Worm (Caenorhabditis elegans) whole organism, young adult: ENCODE measurements around the gene rfth-1.

Experiments
- C06A6.2 ChIP-seq: fragments of 200-800 bp; sonication (Bioruptor generic); conservative IDR thresholded peaks from 2 replicates; pipeline ENCODE4 v1.3.6; 2022; ENCODE audit warnings: missing genetic modification characterization, missing compliant biosample characterization
- F10E7.11 ChIP-seq: sonication (generic microtip); optimal IDR thresholded peaks from 2 replicates; lab custom pipeline; 2017; ENCODE audit warnings: mild to moderate bottlenecking, missing genetic modification characterization, moderate library complexity, missing compliant biosample characterization
- F23B12.7 ChIP-seq: sonication (generic microtip); optimal IDR thresholded peaks from 2 replicates; lab custom pipeline; 2017; ENCODE audit warnings: missing genetic modification characterization, mild to moderate bottlenecking, missing compliant biosample characterization, antibody characterized with exemption, moderate library complexity; ENCODE audit not compliant: insufficient read depth
- Y53F4B.3 ChIP-seq: fragments of 200-800 bp; sonication (Bioruptor generic); IDR thresholded peaks from 2 replicates; pipeline ENCODE4 v1.3.6; 2022; ENCODE audit warnings: missing genetic modification reagents, missing genetic modification characterization, missing compliant biosample characterization
- Y56A3A.18 ChIP-seq: fragments of 200-800 bp; sonication (Bioruptor generic); IDR thresholded peaks from 2 replicates; pipeline ENCODE4 v1.3.6; 2022; ENCODE audit warnings: missing genetic modification reagents, missing genetic modification characterization, missing compliant biosample characterization
- Y67H2A.10 ChIP-seq: fragments of 200-800 bp; sonication (Bioruptor generic); conservative IDR thresholded peaks from 2 replicates; pipeline ENCODE4 v1.3.6; 2022; ENCODE audit warnings: missing genetic modification reagents, missing genetic modification characterization, missing compliant biosample characterization
- ZK185.1 ChIP-seq: sonication (generic microtip); optimal IDR thresholded peaks from 2 replicates; lab custom pipeline; 2016; ENCODE audit warnings: mild to moderate bottlenecking, missing genetic modification characterization, missing compliant biosample characterization; ENCODE audit not compliant: poor library complexity, severe bottlenecking
- ccch-3 ChIP-seq: fragments of 200-800 bp; sonication (Bioruptor generic); optimal IDR thresholded peaks from 2 replicates; lab custom pipeline; 2018; ENCODE audit warnings: mild to moderate bottlenecking, missing genetic modification characterization, missing compliant biosample characterization
- ceh-58 ChIP-seq: fragments of 200-800 bp; sonication (Bioruptor generic); IDR thresholded peaks from 2 replicates; pipeline ENCODE4 v1.3.6; 2022; ENCODE audit warnings: missing genetic modification characterization, missing compliant biosample characterization
- chd-7 ChIP-seq: sonication (generic microtip); optimal IDR thresholded peaks from 2 replicates; lab custom pipeline; 2016; ENCODE audit warnings: mild to moderate bottlenecking, missing genetic modification characterization, moderate library complexity, missing compliant biosample characterization
- die-1 ChIP-seq: sonication (generic microtip); optimal IDR thresholded peaks from 2 replicates; lab custom pipeline; 2016; ENCODE audit warnings: missing genotype, mild to moderate bottlenecking, missing genetic modification characterization, missing compliant biosample characterization
- dpff-1 ChIP-seq: sonication (generic microtip); optimal IDR thresholded peaks from 2 replicates; lab custom pipeline; 2017; ENCODE audit warnings: mild to moderate bottlenecking, missing genetic modification characterization, missing compliant biosample characterization
- egl-18 ChIP-seq: fragments of 200-800 bp; sonication (Bioruptor generic); IDR thresholded peaks from 2 replicates; pipeline ENCODE4 v1.3.6; 2022; ENCODE audit warnings: missing genetic modification reagents, missing genetic modification characterization, missing compliant biosample characterization
- egl-44 ChIP-seq: fragments of 200-800 bp; sonication (Bioruptor generic); IDR thresholded peaks from 2 replicates; pipeline ENCODE4 v1.3.6; 2022; ENCODE audit warnings: missing genetic modification reagents, missing genetic modification characterization, missing compliant biosample characterization
- ets-4 ChIP-seq: fragments of 200-800 bp; sonication (Bioruptor generic); optimal IDR thresholded peaks from 2 replicates; lab custom pipeline; 2018; ENCODE audit warnings: mild to moderate bottlenecking, missing genetic modification characterization, missing compliant biosample characterization
- fkh-3 ChIP-seq: sonication (generic microtip); optimal IDR thresholded peaks from 2 replicates; lab custom pipeline; 2016; ENCODE audit warnings: mild to moderate bottlenecking, missing genetic modification characterization, missing compliant biosample characterization
- hlh-26 ChIP-seq: fragments of 200-800 bp; sonication (Bioruptor generic); conservative IDR thresholded peaks from 2 replicates; pipeline ENCODE4 v1.3.6; 2022; ENCODE audit warnings: missing genetic modification reagents, missing genetic modification characterization, missing compliant biosample characterization
- hmg-1.2 ChIP-seq: fragments of 200-800 bp; sonication (Bioruptor generic); IDR thresholded peaks from 2 replicates; pipeline ENCODE4 v1.3.6; 2022; ENCODE audit warnings: missing genetic modification reagents, missing genetic modification characterization, missing compliant biosample characterization
- hsf-1 ChIP-seq: fragments of 200-800 bp; sonication (Bioruptor generic); IDR thresholded peaks from 2 replicates; pipeline ENCODE4 v1.3.6; 2022; ENCODE audit warnings: missing genetic modification reagents, missing genetic modification characterization, missing compliant biosample characterization
- let-607 ChIP-seq, 2 experiments: fragments of 200-800 bp in 1 of 2; sonication (Bioruptor generic) in 1 of 2; sonication (generic microtip) in 1 of 2; optimal IDR thresholded peaks; 2 replicates each; lab custom pipeline; 2016 to 2018; ENCODE audit warnings: mild to moderate bottlenecking in 2 of 2, missing compliant biosample characterization in 2 of 2, missing genetic modification characterization in 2 of 2, moderate library complexity in 2 of 2, missing genotype in 1 of 2
- lin-26 ChIP-seq: fragments of 200-800 bp; sonication (Bioruptor generic); IDR thresholded peaks from 2 replicates; pipeline ENCODE4 v1.3.6; 2022; ENCODE audit warnings: missing genetic modification reagents, missing genetic modification characterization, missing compliant biosample characterization
- lsy-27 ChIP-seq: sonication (generic microtip); optimal IDR thresholded peaks from 2 replicates; lab custom pipeline; 2017; ENCODE audit warnings: missing genetic modification characterization, mild to moderate bottlenecking, missing compliant biosample characterization, antibody characterized with exemption, missing genotype, borderline replicate concordance; ENCODE audit not compliant: insufficient read depth
- madf-10 ChIP-seq: sonication (generic microtip); optimal IDR thresholded peaks from 2 replicates; lab custom pipeline; 2016; ENCODE audit warnings: mild to moderate bottlenecking, missing genetic modification characterization, missing compliant biosample characterization
- madf-3 ChIP-seq: fragments of 200-800 bp; sonication (Bioruptor generic); IDR thresholded peaks from 2 replicates; pipeline ENCODE4 v1.3.6; 2022; ENCODE audit warnings: missing genetic modification reagents, missing genetic modification characterization, missing compliant biosample characterization
- madf-8 ChIP-seq: fragments of 200-800 bp; sonication (Bioruptor generic); conservative IDR thresholded peaks from 2 replicates; pipeline ENCODE4 v1.3.6; 2022; ENCODE audit warnings: missing genetic modification reagents, missing genetic modification characterization, missing compliant biosample characterization
- mxl-1 ChIP-seq: sonication (generic microtip); optimal IDR thresholded peaks from 2 replicates; lab custom pipeline; 2016; ENCODE audit warnings: missing genetic modification characterization, missing compliant biosample characterization
- nfyb-1 ChIP-seq: fragments of 200-800 bp; sonication (Bioruptor generic); IDR thresholded peaks from 2 replicates; pipeline ENCODE4 v1.3.6; 2022; ENCODE audit warnings: missing genetic modification reagents, missing genetic modification characterization, missing compliant biosample characterization
- nhr-120 ChIP-seq: fragments of 200-800 bp; sonication (Bioruptor generic); IDR thresholded peaks from 2 replicates; pipeline ENCODE4 v1.3.6; 2022; ENCODE audit warnings: missing genetic modification characterization, missing compliant biosample characterization
- nhr-179 ChIP-seq: sonication (generic microtip); optimal IDR thresholded peaks from 2 replicates; lab custom pipeline; 2016; ENCODE audit warnings: mild to moderate bottlenecking, missing genetic modification characterization, missing compliant biosample characterization
- nhr-27 ChIP-seq: fragments of 200-800 bp; sonication (Bioruptor generic); optimal IDR thresholded peaks from 2 replicates; lab custom pipeline; 2018; ENCODE audit warnings: mild to moderate bottlenecking, missing genetic modification characterization, moderate library complexity, missing compliant biosample characterization
- nhr-80 ChIP-seq: sonication (generic microtip); optimal IDR thresholded peaks from 2 replicates; lab custom pipeline; 2016; ENCODE audit warnings: missing genetic modification characterization, missing compliant biosample characterization
- pbrm-1 ChIP-seq: fragments of 200-800 bp; sonication (Bioruptor generic); IDR thresholded peaks from 2 replicates; pipeline ENCODE4 v1.3.6; 2022; ENCODE audit warnings: missing genetic modification reagents, missing genetic modification characterization, missing compliant biosample characterization
- pha-4 ChIP-seq: fragments of 150-350 bp; sonication (generic microtip); optimal IDR thresholded peaks from 2 replicates; lab custom pipeline; 2014; ENCODE audit warnings: missing biosample characterization, missing genetic modification reagents, missing genetic modification characterization
- rcor-1 ChIP-seq: fragments of 200-800 bp; sonication (Bioruptor generic); IDR thresholded peaks from 2 replicates; pipeline ENCODE4 v1.3.6; 2022; ENCODE audit warnings: missing genetic modification reagents, missing genetic modification characterization, missing compliant biosample characterization
- rec-8 ChIP-seq, 2 experiments: sonication (generic microtip); optimal IDR thresholded peaks; 2 replicates each; lab custom pipeline; 2016; ENCODE audit warnings: mild to moderate bottlenecking in 2 of 2, missing genetic modification characterization in 2 of 2, missing genetic modification reagents in 2 of 2, missing genotype in 2 of 2, missing biosample characterization in 1 of 2, missing compliant biosample characterization in 1 of 2, moderate library complexity in 1 of 2
- rpc-1 ChIP-seq, 2 experiments: fragments of 150-350 bp in 1 of 2; sonication (generic microtip) in 1 of 2; optimal IDR thresholded peaks; 2 replicates each; lab custom pipeline; 2014 to 2018; ENCODE audit warnings: missing biosample characterization in 1 of 2, missing genetic modification characterization in 1 of 2, missing genetic modification reagents in 1 of 2, missing genotype in 1 of 2
- snpc-1.3 ChIP-seq: sonication (generic microtip); optimal IDR thresholded peaks from 2 replicates; lab custom pipeline; 2017; ENCODE audit warnings: missing genetic modification characterization, mild to moderate bottlenecking, missing compliant biosample characterization, antibody characterized with exemption, moderate library complexity, missing genotype, missing genetic modification reagents; ENCODE audit not compliant: insufficient read depth
- snpc-4 ChIP-seq, 5 experiments: fragments of 150-350 bp in 1 of 5; sonication (generic microtip) in 4 of 5; optimal IDR thresholded peaks; 2 replicates each; lab custom pipeline; 2014 to 2018; ENCODE audit warnings: missing genetic modification characterization in 5 of 5, missing biosample characterization in 3 of 5, antibody characterized with exemption in 2 of 5, mild to moderate bottlenecking in 2 of 5, missing compliant biosample characterization in 2 of 5, missing genotype in 2 of 5, moderate library complexity in 2 of 5, missing genetic modification reagents in 1 of 5
- tbp1 ChIP-seq: fragments of 200-800 bp; sonication (Bioruptor generic); optimal IDR thresholded peaks from 2 replicates; lab custom pipeline; 2018; ENCODE audit warnings: mild to moderate bottlenecking, missing genetic modification characterization, missing compliant biosample characterization
- unc-130 ChIP-seq: sonication (generic microtip); optimal IDR thresholded peaks from 2 replicates; lab custom pipeline; 2016; ENCODE audit warnings: missing genetic modification reagents, missing genetic modification characterization, missing compliant biosample characterization
- xnd-1 ChIP-seq: sonication (generic microtip); optimal IDR thresholded peaks from 2 replicates; lab custom pipeline; 2016; ENCODE audit warnings: missing genotype, missing genetic modification reagents, missing genetic modification characterization, missing compliant biosample characterization
- ztf-18 ChIP-seq: sonication (generic microtip); optimal IDR thresholded peaks from 2 replicates; lab custom pipeline; 2016; ENCODE audit warnings: missing genotype, mild to moderate bottlenecking, missing genetic modification characterization, missing compliant biosample characterization
- ztf-26 ChIP-seq: sonication (generic microtip); optimal IDR thresholded peaks from 2 replicates; lab custom pipeline; 2017; ENCODE audit warnings: missing genetic modification characterization, missing compliant biosample characterization
- ztf-3 ChIP-seq: fragments of 200-800 bp; sonication (Bioruptor generic); optimal IDR thresholded peaks from 2 replicates; lab custom pipeline; 2018; ENCODE audit warnings: mild to moderate bottlenecking, missing genetic modification characterization, missing compliant biosample characterization
- ztf-6 ChIP-seq: fragments of 200-800 bp; sonication (Bioruptor generic); IDR thresholded peaks from 2 replicates; pipeline ENCODE4 v1.3.6; 2022; ENCODE audit warnings: missing genetic modification reagents, missing genetic modification characterization, missing compliant biosample characterization

Gene rfth-1

ce11 chrIV:4468046-4468727, 42.9 kb downstream of the rfth-1 start:
- TF ChIP-seq let-607 (tag; optimal IDR thresholded peaks at IDR 0.05; lab: Kevin White, UChicago) (peak; percentile 7 to 43), mxl-1 (tag; lab: Kevin White, UChicago) (no peak), dpff-1 (tag; lab: Kevin White, UChicago) (peak; percentile 62), nhr-80 (tag; lab: Kevin White, UChicago) (no peak), ztf-18 (tag; lab: Kevin White, UChicago) (peak; percentile 36), rcor-1 (GFP tag; lab: Robert Waterston, UW) (peak; percentile 12; the same call in 1 of the 2 replicates), die-1 (peak; percentile 1), rec-8 (tag; optimal IDR thresholded peaks at IDR 0.05; lab: Kevin White, UChicago) (peak; percentile 27 to 60), Y67H2A.10 (GFP tag; lab: Robert Waterston, UW) (no peak), ztf-6 (GFP tag; lab: Robert Waterston, UW) (no peak; the same call in 1 of the 2 replicates), rpc-1 (optimal IDR thresholded peaks at IDR 0.05; lab: Kevin White, UChicago) (no peak), rpc-1 (tag; optimal IDR thresholded peaks at IDR 0.05; lab: Kevin White, UChicago) (no peak), nhr-120 (GFP tag; lab: Robert Waterston, UW) (no peak; the same call in 1 of the 2 replicates), unc-130 (GFP tag; lab: Kevin White, UChicago) (no peak), xnd-1 (tag; lab: Kevin White, UChicago) (peak; percentile 67), hlh-26 (no peak), ets-4 (GFP tag; lab: Kevin White, UChicago) (peak; percentile 42), F10E7.11 (tag; lab: Kevin White, UChicago) (no peak), egl-18 (GFP tag; lab: Robert Waterston, UW) (no peak), madf-10 (tag; lab: Kevin White, UChicago) (peak; percentile 34), nhr-179 (tag; lab: Kevin White, UChicago) (no peak), fkh-3 (no peak), tbp1 (GFP tag; lab: Kevin White, UChicago) (peak; percentile 60), C06A6.2 (0 out of 2 replicates have a peak, but pooled peaks have one; percentile 21), chd-7 (peak; percentile 69), hmg-1.2 (GFP tag; lab: Robert Waterston, UW) (peak; percentile 14; the same call in 1 of the 2 replicates), ceh-58 (GFP tag; lab: Robert Waterston, UW) (no peak), snpc-1.3 (no peak), pha-4 (tag; lab: Kevin White, UChicago) (peak; percentile 70), F23B12.7 (tag; lab: Kevin White, UChicago) (no peak), ccch-3 (GFP tag; lab: Kevin White, UChicago) (no peak), lin-26 (GFP tag; lab: Robert Waterston, UW) (no peak; the same call in 1 of the 2 replicates), egl-44 (GFP tag; lab: Robert Waterston, UW) (no peak), pbrm-1 (no peak; the same call in 1 of the 2 replicates), Y53F4B.3 (GFP tag; lab: Robert Waterston, UW) (no peak), madf-3 (GFP tag; lab: Robert Waterston, UW) (peak; percentile 63; the same call in 1 of the 2 replicates), Y56A3A.18 (GFP tag; lab: Robert Waterston, UW) (no peak; the same call in 1 of the 2 replicates), ztf-3 (GFP tag; lab: Kevin White, UChicago) (peak; percentile 12), nfyb-1 (0 out of 2 replicates have a peak, but pooled peaks have one; percentile 21), madf-8 (GFP tag; lab: Robert Waterston, UW) (peak; percentile 59), snpc-4 (GFP tag; optimal IDR thresholded peaks at IDR 0.05; lab: Kevin White, UChicago) (peak; percentile 30), snpc-4 (tag; optimal IDR thresholded peaks at IDR 0.05; lab: Kevin White, UChicago) (peak in 3 of 4 experiments; percentile 12 to 64 (median 18)), hsf-1 (GFP tag; lab: Robert Waterston, UW) (peak; percentile 53), lsy-27 (tag; lab: Kevin White, UChicago) (no peak), ztf-26 (tag; lab: Kevin White, UChicago) (peak; percentile 82), ZK185.1 (peak; percentile 53), nhr-27 (no peak)
